Fruit fly (Drosophila melanogaster): ENCODE data around the gene CG33303.

Gene CG33303

DNA sequence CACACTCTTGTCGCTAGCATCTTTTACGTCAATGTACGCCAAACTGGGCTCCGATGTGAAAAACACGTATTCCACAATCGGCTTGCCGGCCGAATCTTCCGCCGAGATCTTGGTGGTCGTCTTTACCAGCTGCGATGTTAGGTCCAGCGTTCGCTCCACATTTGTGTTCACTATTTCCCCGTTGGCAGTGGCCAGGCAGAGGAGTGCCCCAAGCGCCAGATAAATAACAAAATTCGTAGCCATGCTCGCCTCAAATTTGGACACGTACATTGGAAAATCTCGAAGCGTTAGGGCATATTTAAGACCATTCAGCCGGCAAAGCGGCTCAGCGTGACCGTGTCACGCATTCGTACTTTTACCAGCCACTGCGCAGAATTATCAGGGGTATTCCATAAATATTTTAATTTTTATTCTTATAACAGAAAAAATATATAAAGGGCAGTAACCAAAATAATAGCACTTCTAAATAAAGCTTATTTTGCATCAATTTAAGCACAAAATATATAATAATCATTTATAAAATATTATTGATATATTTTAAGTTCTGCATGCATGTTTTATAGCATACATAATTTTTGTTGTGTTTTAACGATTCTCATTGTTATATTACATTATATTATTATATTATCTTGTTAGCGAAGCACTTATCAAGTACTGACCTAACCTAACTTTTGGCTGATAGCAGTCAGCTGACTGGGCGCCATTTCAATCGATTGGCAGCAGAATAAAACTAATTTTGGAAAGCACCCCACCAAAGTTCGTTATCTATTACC, at the start of gene CG33303, which contains the start of gene dpr19:
Gene CG33303 (minus strand): TSS at position 294 of the 773 bp plus-strand sequence.
Gene dpr19 (plus strand): TSS at position 705 of the 773 bp plus-strand sequence.
- TF ChIP-seq MTF-1 (GFP tag; optimal IDR thresholded peaks at IDR 0.05; ENCODE audit: borderline replicate concordance) (no peak), CG17912 (GFP tag; optimal IDR thresholded peaks at IDR 0.05) (peak; percentile 29), C15 (GFP tag; IDR thresholded peaks at IDR 0.05) (no peak), mirr (GFP tag; optimal IDR thresholded peaks at IDR 0.05) (no peak), CG6683 (GFP tag; optimal IDR thresholded peaks at IDR 0.05) (peak; percentile 68), stwl (tag; optimal IDR thresholded peaks at IDR 0.05) (peak; percentile 45), pnt (GFP tag; optimal IDR thresholded peaks at IDR 0.05) (no peak), gce (GFP tag; IDR thresholded peaks at IDR 0.05) (peak; percentile 76), HmgZ (tag; optimal IDR thresholded peaks at IDR 0.05) (peak; percentile 48), Fer2 (tag; optimal IDR thresholded peaks at IDR 0.05) (peak; percentile 48), CG10979 (tag; optimal IDR thresholded peaks at IDR 0.05) (peak; percentile 84), CG8359 (GFP tag; optimal IDR thresholded peaks at IDR 0.05; ENCODE audit: borderline replicate concordance) (peak; percentile 9), Sin3A (optimal IDR thresholded peaks at IDR 0.05) (no peak), Hr51 (GFP tag; optimal IDR thresholded peaks at IDR 0.05) (peak in 1 of 2 experiments; percentile 87), CG3995 (GFP tag; optimal IDR thresholded peaks at IDR 0.05) (peak; percentile 48), schlank (tag; optimal IDR thresholded peaks at IDR 0.05) (peak; percentile 2), Side (GFP tag; optimal IDR thresholded peaks at IDR 0.05) (no peak), CG12391 (tag; optimal IDR thresholded peaks at IDR 0.05) (peak; percentile 92), CG4360 (GFP tag; IDR thresholded peaks at IDR 0.05) (0 out of 2 replicates have a peak, but pooled peaks have one; percentile 7), CG34224 (GFP tag; IDR thresholded peaks at IDR 0.05; ENCODE audit: partially characterized antibody) (no peak), CG30020 (tag; optimal IDR thresholded peaks at IDR 0.05) (peak; percentile 91), ato (GFP tag; IDR thresholded peaks at IDR 0.05; ENCODE audit: partially characterized antibody) (no peak), H15 (GFP tag; IDR thresholded peaks at IDR 0.05) (no peak), cwo (GFP tag; optimal IDR thresholded peaks at IDR 0.05) (peak; percentile 62), ase (GFP tag; IDR thresholded peaks at IDR 0.05) (no peak), eve (GFP tag; optimal IDR thresholded peaks at IDR 0.05) (no peak), bigmax (GFP tag; optimal IDR thresholded peaks at IDR 0.05) (peak; percentile 95), CG17186 (GFP tag; optimal IDR thresholded peaks at IDR 0.05) (no peak), CG32767 (GFP tag; IDR thresholded peaks at IDR 0.05) (peak; percentile 73; the same call in 1 of the 2 replicates), CG12769 (tag; optimal IDR thresholded peaks at IDR 0.05) (no peak), CG17829 (tag; optimal IDR thresholded peaks at IDR 0.05) (peak; percentile 90), al (GFP tag; IDR thresholded peaks at IDR 0.05) (no peak; the same call in 1 of the 2 replicates), CkIIα-i1 (GFP tag; IDR thresholded peaks at IDR 0.05) (no peak), unpg (GFP tag; optimal IDR thresholded peaks at IDR 0.05) (peak; percentile 86), CG1024 (GFP tag; IDR thresholded peaks at IDR 0.05) (0 out of 2 replicates have a peak, but pooled peaks have one; percentile 35), CG14050 (GFP tag; IDR thresholded peaks at IDR 0.05) (no peak; the same call in 2 of the 3 replicates), CG4854 (GFP tag; optimal IDR thresholded peaks at IDR 0.05) (no peak), Usf (GFP tag; optimal IDR thresholded peaks at IDR 0.05) (no peak), dmrt11E (tag; optimal IDR thresholded peaks at IDR 0.05) (peak; percentile 79), ind (GFP tag; optimal IDR thresholded peaks at IDR 0.05) (peak; percentile 43), pfk (GFP tag; optimal IDR thresholded peaks at IDR 0.05) (peak; percentile 61), sob (GFP tag; IDR thresholded peaks at IDR 0.05) (peak; percentile 29; the same call in 1 of the 2 replicates), CG12104 (GFP tag; optimal IDR thresholded peaks at IDR 0.05) (peak; percentile 49), CG7839 (tag; optimal IDR thresholded peaks at IDR 0.05) (peak; percentile 83), run (tag; optimal IDR thresholded peaks at IDR 0.05) (peak; percentile 72), hkb (optimal IDR thresholded peaks at IDR 0.05) (no peak), hkb (GFP tag; IDR thresholded peaks at IDR 0.05) (peak; percentile 78), CG11093 (GFP tag; IDR thresholded peaks at IDR 0.05) (no peak), emc (GFP tag; optimal IDR thresholded peaks at IDR 0.05) (no peak)

Data from whole organism, embryonic.